Fruit fly (Drosophila melanogaster) whole organism, prepupa: Measurements from ENCODE around the gene Plp.

ENCODE experiments used
- Blimp-1 ChIP-seq: fragments of 200-800 bp; sonication (Bioruptor generic); optimal IDR thresholded peaks from 3 replicates; lab custom pipeline; 2017; ENCODE audit warnings: missing biosample characterization, missing genetic modification characterization, mild to moderate bottlenecking, moderate library complexity, missing genetic modification reagents
- CG10631 ChIP-seq: fragments of 200-800 bp; sonication (Bioruptor generic); optimal IDR thresholded peaks from 2 replicates; lab custom pipeline; 2016; ENCODE audit warnings: missing biosample characterization, missing genetic modification characterization
- CG11762 ChIP-seq: fragments of 200-800 bp; sonication (Bioruptor generic); optimal IDR thresholded peaks from 3 replicates; lab custom pipeline; 2016; ENCODE audit warnings: missing biosample characterization, missing genetic modification characterization; ENCODE audit not compliant: insufficient read depth
- CG15336 ChIP-seq: fragments of 200-800 bp; sonication (Bioruptor generic); IDR thresholded peaks from 2 replicates; pipeline ENCODE4 v1.3.6; 2022; ENCODE audit warnings: missing biosample characterization, missing genetic modification characterization
- CG1621 ChIP-seq: fragments of 200-800 bp; sonication (Bioruptor generic); optimal IDR thresholded peaks from 3 replicates; lab custom pipeline; 2018; ENCODE audit warnings: missing biosample characterization, mild to moderate bottlenecking, missing genetic modification characterization
- CG31627 ChIP-seq: fragments of 200-800 bp; sonication (Bioruptor generic); optimal IDR thresholded peaks from 3 replicates; lab custom pipeline; 2016; ENCODE audit warnings: missing biosample characterization, missing genetic modification characterization
- CG3919 ChIP-seq: fragments of 200-800 bp; sonication (Bioruptor generic); optimal IDR thresholded peaks from 3 replicates; lab custom pipeline; 2016; ENCODE audit warnings: missing biosample characterization, missing genetic modification characterization
- CG4318 ChIP-seq: fragments of 200-800 bp; sonication (Bioruptor generic); optimal IDR thresholded peaks from 3 replicates; lab custom pipeline; 2017; ENCODE audit warnings: missing biosample characterization, mild to moderate bottlenecking, missing genetic modification characterization
- CG6276 ChIP-seq: fragments of 200-800 bp; sonication (Bioruptor generic); optimal IDR thresholded peaks from 2 replicates; lab custom pipeline; 2017; ENCODE audit warnings: missing biosample characterization, mild to moderate bottlenecking, missing genetic modification characterization
- CG6792 ChIP-seq: fragments of 200-800 bp; sonication (Bioruptor generic); optimal IDR thresholded peaks from 3 replicates; lab custom pipeline; 2016; ENCODE audit warnings: missing biosample characterization, missing genetic modification characterization
- CG6854 ChIP-seq: fragments of 200-800 bp; sonication (Bioruptor generic); optimal IDR thresholded peaks from 2 replicates; lab custom pipeline; 2017; ENCODE audit warnings: missing biosample characterization, mild to moderate bottlenecking, missing genetic modification characterization
- CG8119 ChIP-seq: fragments of 200-800 bp; sonication (Bioruptor generic); IDR thresholded peaks from 3 replicates; pipeline ENCODE4 v1.3.6; 2022; ENCODE audit warnings: missing biosample characterization, missing genetic modification characterization
- CG9139 ChIP-seq: fragments of 200-800 bp; sonication (Bioruptor generic); optimal IDR thresholded peaks from 3 replicates; lab custom pipeline; 2017; ENCODE audit warnings: missing biosample characterization, mild to moderate bottlenecking, missing genetic modification characterization
- Eip75B ChIP-seq: fragments of 200-800 bp; sonication (Bioruptor generic); optimal IDR thresholded peaks from 3 replicates; lab custom pipeline; 2016; ENCODE audit warnings: missing biosample characterization, missing genetic modification characterization
- Eip78C ChIP-seq: fragments of 200-800 bp; sonication (Bioruptor generic); peaks from one replicate; lab custom pipeline; 2016; ENCODE audit warnings: missing biosample characterization, missing genetic modification characterization
- Ets21C ChIP-seq: fragments of 200-800 bp; sonication (Bioruptor generic); optimal IDR thresholded peaks from 3 replicates; lab custom pipeline; 2016; ENCODE audit warnings: missing biosample characterization, missing genetic modification characterization
- Ets96B ChIP-seq: fragments of 200-800 bp; optimal IDR thresholded peaks from 2 replicates; lab custom pipeline; 2019; ENCODE audit warnings: missing biosample characterization, mild to moderate bottlenecking, missing genetic modification characterization, moderate library complexity
- Gug ChIP-seq: fragments of 200-800 bp; sonication (Bioruptor generic); IDR thresholded peaks from 2 replicates; pipeline ENCODE4 v1.3.6; 2022; ENCODE audit warnings: missing biosample characterization, missing genetic modification characterization
- Hr38 ChIP-seq: sonication (Bioruptor generic); optimal IDR thresholded peaks from 2 replicates; lab custom pipeline; 2016; ENCODE audit warnings: missing biosample characterization, missing genetic modification characterization
- Hr39 ChIP-seq: fragments of 200-800 bp; sonication (Bioruptor generic); optimal IDR thresholded peaks from 2 replicates; lab custom pipeline; 2016; ENCODE audit warnings: missing biosample characterization, missing genetic modification characterization
- Met ChIP-seq: fragments of 200-800 bp; sonication (Bioruptor generic); optimal IDR thresholded peaks from 3 replicates; lab custom pipeline; 2016; ENCODE audit warnings: missing biosample characterization, missing genetic modification characterization
- Sox102F ChIP-seq: fragments of 200-800 bp; sonication (Bioruptor generic); optimal IDR thresholded peaks from 2 replicates; lab custom pipeline; 2016; ENCODE audit warnings: missing biosample characterization, mild to moderate bottlenecking, missing genetic modification characterization
- Sox14 ChIP-seq: fragments of 200-800 bp; sonication (Bioruptor generic); optimal IDR thresholded peaks from 3 replicates; lab custom pipeline; 2016; ENCODE audit warnings: missing biosample characterization, missing genetic modification characterization
- Sox15 ChIP-seq: fragments of 200-800 bp; sonication (Bioruptor generic); optimal IDR thresholded peaks from 3 replicates; lab custom pipeline; 2016; ENCODE audit warnings: missing biosample characterization, missing genetic modification characterization
- cyc ChIP-seq: fragments of 200-800 bp; sonication (Bioruptor generic); optimal IDR thresholded peaks from 3 replicates; lab custom pipeline; 2016; ENCODE audit warnings: missing biosample characterization, missing genetic modification characterization
- dsx ChIP-seq: fragments of 200-800 bp; optimal IDR thresholded peaks from 3 replicates; lab custom pipeline; 2019; ENCODE audit warnings: missing biosample characterization, mild to moderate bottlenecking, missing genetic modification characterization, moderate library complexity; ENCODE audit not compliant: poor library complexity, severe bottlenecking
- eg ChIP-seq: fragments of 200-800 bp; sonication (Bioruptor generic); IDR thresholded peaks from 3 replicates; pipeline ENCODE4 v1.3.6; 2022; ENCODE audit warnings: missing biosample characterization, missing genetic modification characterization
- esn ChIP-seq: fragments of 200-800 bp; sonication (Bioruptor generic); optimal IDR thresholded peaks from 2 replicates; lab custom pipeline; 2016; ENCODE audit warnings: missing biosample characterization, mild to moderate bottlenecking, missing genetic modification characterization, moderate library complexity
- lz ChIP-seq: fragments of 200-800 bp; sonication (Bioruptor generic); optimal IDR thresholded peaks from 3 replicates; lab custom pipeline; 2016; ENCODE audit warnings: missing biosample characterization, missing genetic modification characterization
- net ChIP-seq: fragments of 200-800 bp; sonication (Bioruptor generic); optimal IDR thresholded peaks from 3 replicates; lab custom pipeline; 2016; ENCODE audit warnings: missing biosample characterization, missing genetic modification characterization
- salr ChIP-seq, 2 experiments: fragments of 200-800 bp; sonication (Bioruptor generic); optimal IDR thresholded peaks; 3 replicates each; lab custom pipeline; 2016 to 2018; ENCODE audit warnings: missing biosample characterization in 2 of 2, missing genetic modification characterization in 2 of 2, mild to moderate bottlenecking in 1 of 2
- ss ChIP-seq, 2 experiments: fragments of 200-800 bp; sonication (Bioruptor generic); optimal IDR thresholded peaks; 2 replicates in 1 of 2; 3 replicates in 1 of 2; lab custom pipeline; 2017 to 2018; ENCODE audit warnings: mild to moderate bottlenecking in 2 of 2, missing biosample characterization in 2 of 2, missing genetic modification characterization in 2 of 2, moderate library complexity in 1 of 2
- topi ChIP-seq: fragments of 200-800 bp; sonication (Bioruptor generic); optimal IDR thresholded peaks from 3 replicates; lab custom pipeline; 2016; ENCODE audit warnings: missing biosample characterization, missing genetic modification characterization
- vri ChIP-seq: fragments of 200-800 bp; sonication (Bioruptor generic); optimal IDR thresholded peaks from 3 replicates; lab custom pipeline; 2016; ENCODE audit warnings: missing biosample characterization, mild to moderate bottlenecking, missing genetic modification characterization

Plp gene

dm6 chr3L:15107776-15108379, 13.4 kb upstream of the Plp start (continued):
- TF ChIP-seq Blimp-1 (GFP tag; lab: Kevin White, UChicago) (peak; percentile 85), CG6792 (GFP tag; lab: Kevin White, UChicago) (peak; percentile 97), CG31627 (GFP tag; lab: Kevin White, UChicago) (peak; percentile 91), dsx (GFP tag; lab: Kevin White, UChicago) (peak; percentile 92), Sox102F (peak; percentile 92), CG15336 (GFP tag; lab: Robert Waterston, UW) (peak; percentile 96), salr (GFP tag; optimal IDR thresholded peaks at IDR 0.05; lab: Kevin White, UChicago) (peak; percentile 84 to 99), CG4318 (peak; percentile 95), CG11762 (GFP tag; lab: Kevin White, UChicago) (peak; percentile 91), CG3919 (peak; percentile 95), net (GFP tag; lab: Kevin White, UChicago) (peak; percentile 96), vri (GFP tag; lab: Kevin White, UChicago) (peak; percentile 80), CG1621 (tag; lab: Kevin White, UChicago) (peak; percentile 82), Sox14 (GFP tag; lab: Kevin White, UChicago) (peak; percentile 93)

DNA sequence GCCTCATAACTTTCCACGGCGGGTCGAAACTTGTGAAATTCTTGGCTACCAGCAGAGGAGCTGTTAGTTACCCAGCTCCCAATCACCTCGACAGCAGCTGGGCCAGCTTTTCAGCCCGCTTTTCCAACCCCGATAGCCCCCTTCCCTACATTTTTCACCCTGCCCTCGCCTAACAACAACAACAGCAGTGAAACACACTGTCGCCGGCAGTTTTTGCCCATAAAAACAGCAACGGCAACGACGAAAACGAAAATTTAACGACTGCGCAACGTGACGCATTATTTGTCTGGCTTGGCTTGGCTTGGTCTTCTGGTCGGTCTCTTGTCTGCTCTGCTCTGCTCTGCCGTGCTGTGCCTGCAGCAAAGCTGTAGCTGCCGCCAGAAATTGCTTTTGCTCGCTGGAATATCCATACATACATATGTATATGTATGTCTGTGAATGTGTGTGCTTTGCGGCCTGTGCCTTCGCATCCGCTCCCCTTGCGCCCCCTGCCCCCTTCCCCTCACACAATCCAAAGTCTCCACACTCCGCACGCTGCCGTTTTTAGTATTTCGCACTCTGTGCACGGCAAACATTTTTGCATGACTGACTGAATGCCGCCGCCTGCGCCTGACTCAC, 12.7 kb upstream of the Plp start:
- peak; percentile 8 for TF ChIP-seq dsx (GFP tag; lab: Kevin White, UChicago)
- no peak for TF ChIP-seq CG1621 (tag; lab: Kevin White, UChicago)
- TF ChIP-seq CG6854, result peak; percentile 99

DNA sequence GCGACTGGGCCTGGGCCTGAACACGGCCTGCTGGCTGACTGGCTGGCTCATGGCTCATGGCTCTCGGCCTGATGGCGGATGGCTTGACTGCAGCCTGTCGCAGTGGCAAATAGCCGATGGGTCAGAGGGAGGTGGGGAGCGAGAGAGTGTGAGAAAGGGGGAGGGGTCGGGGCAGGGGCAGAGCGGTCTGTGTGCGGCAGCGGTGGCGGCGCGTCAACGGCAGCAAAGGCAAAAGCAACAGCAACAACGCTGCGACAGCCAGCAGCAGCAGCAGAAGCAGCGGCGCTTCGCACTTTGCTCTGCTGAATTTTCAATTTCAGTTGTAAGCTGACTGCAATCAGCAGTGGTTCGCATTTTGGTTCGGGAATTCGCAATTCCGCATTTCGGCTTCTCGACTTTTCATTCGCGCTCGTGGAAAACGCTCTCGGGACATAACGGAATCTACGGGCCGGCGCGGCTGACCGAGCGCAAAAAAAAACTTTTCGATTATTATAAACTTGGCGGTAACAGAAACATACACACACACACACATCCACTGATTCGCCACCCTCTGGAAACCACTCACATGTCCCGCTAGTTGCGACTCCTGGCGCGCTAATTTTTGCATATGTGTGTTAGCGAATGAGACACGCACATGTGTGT, 11.2 kb upstream of the Plp start, which contains the start of gene CG45071:
TSS of gene CG45071 (plus strand) at position 317 of the 642 bp plus-strand sequence.
- 0 out of 2 replicates have a peak, but pooled peaks have one; percentile 24 for TF ChIP-seq Gug (GFP tag; lab: Robert Waterston, UW)
- TF ChIP-seq topi (GFP tag; lab: Kevin White, UChicago), result no peak
- TF ChIP-seq CG9139, result no peak
- peak; percentile 100 for TF ChIP-seq CG6854
- TF ChIP-seq Eip75B (GFP tag; lab: Kevin White, UChicago), result no peak
- TF ChIP-seq Blimp-1 (GFP tag; lab: Kevin White, UChicago), result peak; percentile 49
- no peak for TF ChIP-seq cyc
- no peak for TF ChIP-seq CG6792 (GFP tag; lab: Kevin White, UChicago)
- TF ChIP-seq CG10631 (GFP tag; lab: Kevin White, UChicago), result no peak
- no peak for TF ChIP-seq Hr38 (GFP tag; lab: Kevin White, UChicago)
- TF ChIP-seq Ets96B (tag; lab: Kevin White, UChicago), result no peak
- no peak for TF ChIP-seq Met (GFP tag; lab: Kevin White, UChicago)
- no peak for TF ChIP-seq Sox14 (GFP tag; lab: Kevin White, UChicago)
- TF ChIP-seq CG8119, result no peak
- TF ChIP-seq dsx (GFP tag; lab: Kevin White, UChicago), result no peak
- TF ChIP-seq Hr39 (GFP tag; lab: Kevin White, UChicago), result no peak
- TF ChIP-seq CG6276, result peak; percentile 3
- TF ChIP-seq eg (GFP tag; lab: Robert Waterston, UW), result peak; percentile 10; the same call in 1 of the 3 replicates
- no peak for TF ChIP-seq Sox15
- no peak for TF ChIP-seq CG31627 (GFP tag; lab: Kevin White, UChicago)
- no peak for TF ChIP-seq CG4318
- TF ChIP-seq esn, result no peak
- TF ChIP-seq ss (GFP tag; optimal IDR thresholded peaks at IDR 0.05; lab: Kevin White, UChicago), result peak in 1 of 2 experiments; percentile 48
- peak; percentile 54 for TF ChIP-seq Eip78C (GFP tag; lab: Kevin White, UChicago)
- no peak for TF ChIP-seq Ets21C
- no peak for TF ChIP-seq lz (GFP tag; lab: Kevin White, UChicago)
- TF ChIP-seq, all 60 proteins: peak for 7
